Worm (Caenorhabditis elegans) whole organism, mixed stage, embryonic: Measurements from ENCODE around the gene F23B12.4.

Experiments used
- ceh-83 ChIP-seq: fragments of 200-800 bp; sonication (Bioruptor generic); optimal IDR thresholded peaks from 2 replicates; lab custom pipeline; 2018; ENCODE audit warnings: mild to moderate bottlenecking, missing genetic modification characterization, missing compliant biosample characterization
- ces-1 ChIP-seq: fragments of 150-350 bp; optimal IDR thresholded peaks from 2 replicates; lab custom pipeline; 2014; ENCODE audit warnings: missing biosample characterization, missing genetic modification reagents, missing genetic modification characterization
- lin-13 ChIP-seq: fragments of 150-350 bp; optimal IDR thresholded peaks from 2 replicates; lab custom pipeline; 2014; ENCODE audit warnings: missing biosample characterization, missing genetic modification characterization
- nhr-76 ChIP-seq: sonication (generic microtip); optimal IDR thresholded peaks from 2 replicates; lab custom pipeline; 2017; ENCODE audit warnings: missing biosample characterization, missing genetic modification characterization
- sptf-1 ChIP-seq: sonication (generic microtip); optimal IDR thresholded peaks from 2 replicates; lab custom pipeline; 2017; ENCODE audit warnings: mild to moderate bottlenecking, missing genetic modification characterization, moderate library complexity, missing compliant biosample characterization
- unc-39 ChIP-seq: fragments of 150-350 bp; optimal IDR thresholded peaks from 2 replicates; lab custom pipeline; 2014; ENCODE audit warnings: missing biosample characterization, missing genetic modification characterization
- unc-62 ChIP-seq: fragments of 150-350 bp; optimal IDR thresholded peaks from 2 replicates; lab custom pipeline; 2014; ENCODE audit warnings: missing biosample characterization, missing genetic modification reagents, missing genetic modification characterization

DNA sequence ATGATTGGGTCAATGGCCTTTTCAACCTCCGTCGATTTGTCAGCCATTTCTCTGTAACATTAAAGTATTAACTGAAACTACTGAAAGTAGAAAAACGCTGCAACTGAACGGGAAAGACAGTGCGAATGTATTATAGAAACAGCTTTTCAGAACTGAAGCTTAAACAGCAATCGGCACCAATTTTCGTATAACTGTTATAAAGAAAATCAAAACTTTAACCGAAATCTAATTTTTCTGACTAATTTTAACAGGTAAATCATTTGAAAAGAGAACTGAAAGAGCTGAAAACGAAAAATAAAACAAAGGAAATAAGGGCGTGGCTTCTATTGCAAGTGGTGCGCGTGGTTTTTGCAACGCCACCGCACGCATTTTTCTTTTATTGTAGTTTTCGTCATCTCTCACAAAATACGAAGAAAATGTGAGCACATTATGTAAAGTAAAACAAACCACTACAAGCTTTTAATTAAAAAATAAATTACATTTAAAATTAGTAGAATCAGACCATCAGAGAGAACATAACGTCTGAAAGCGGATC, 15.9 kb upstream of the F23B12.4 start, which contains the start of gene rrsr-1:
- TF ChIP-seq lin-13 (tag; lab: Kevin White, UChicago) (no peak), unc-39 (tag; lab: Kevin White, UChicago) (no peak), unc-62 (no peak), ces-1 (GFP tag; lab: Kevin White, UChicago) (no peak), ceh-83 (GFP tag; lab: Kevin White, UChicago) (no peak), sptf-1 (peak; percentile 36), nhr-76 (tag; lab: Kevin White, UChicago) (no peak)
